Fruit fly (Drosophila melanogaster) whole organism, embryonic: Measurements from ENCODE around the gene CG14052.

Source experiments
- Awh ChIP-seq: fragments of 200-800 bp; sonication (Bioruptor generic); IDR thresholded peaks from 2 replicates; pipeline ENCODE4, ENCODE4 v1.3.6; 2022; ENCODE audit warnings: missing biosample characterization, missing genetic modification characterization
- CG10267 ChIP-seq: fragments of 200-800 bp; sonication (Bioruptor generic); optimal IDR thresholded peaks from 2 replicates; lab custom pipeline; 2018; ENCODE audit warnings: missing biosample characterization, mild to moderate bottlenecking, missing genetic modification characterization, moderate library complexity
- CG10431 ChIP-seq: fragments of 200-800 bp; sonication (Bioruptor generic); optimal IDR thresholded peaks from 3 replicates; lab custom pipeline; 2018; ENCODE audit warnings: missing biosample characterization, mild to moderate bottlenecking, missing genetic modification characterization
- CG10565 ChIP-seq: fragments of 200-800 bp; sonication (Bioruptor generic); optimal IDR thresholded peaks from 3 replicates; lab custom pipeline; 2016; ENCODE audit warnings: missing biosample characterization, mild to moderate bottlenecking, missing genetic modification characterization
- CG10979 ChIP-seq: fragments of 200-800 bp; sonication (Bioruptor generic); optimal IDR thresholded peaks from 2 replicates; lab custom pipeline; 2018; ENCODE audit warnings: missing biosample characterization, mild to moderate bottlenecking, missing genetic modification characterization, moderate library complexity
- CG11247 ChIP-seq: fragments of 200-800 bp; sonication (Bioruptor generic); IDR thresholded peaks from 2 replicates; pipeline ENCODE4 v1.3.6; 2022; ENCODE audit warnings: missing biosample characterization, missing genetic modification characterization
- CG12104 ChIP-seq: fragments of 200-800 bp; sonication (Bioruptor generic); optimal IDR thresholded peaks from 3 replicates; lab custom pipeline; 2016; ENCODE audit warnings: missing biosample characterization, missing genetic modification characterization
- CG13424 ChIP-seq: fragments of 200-800 bp; sonication (Bioruptor generic); optimal IDR thresholded peaks from 2 replicates; lab custom pipeline; 2019; ENCODE audit warnings: missing biosample characterization, mild to moderate bottlenecking, missing genetic modification characterization, moderate library complexity
- CG14860 ChIP-seq: fragments of 200-800 bp; sonication (Bioruptor generic); IDR thresholded peaks from 3 replicates; pipeline ENCODE4 v1.3.6; 2022; ENCODE audit warnings: missing biosample characterization, missing genetic modification characterization; ENCODE audit not compliant: partially characterized antibody
- CG15696 ChIP-seq: fragments of 200-800 bp; sonication (Bioruptor generic); optimal IDR thresholded peaks from 2 replicates; lab custom pipeline; 2019; ENCODE audit warnings: missing biosample characterization, mild to moderate bottlenecking, missing genetic modification characterization, moderate library complexity
- CG1603 ChIP-seq: fragments of 200-800 bp; sonication (Bioruptor generic); optimal IDR thresholded peaks from 2 replicates; lab custom pipeline; 2019; ENCODE audit warnings: missing biosample characterization, mild to moderate bottlenecking, missing genetic modification characterization, moderate library complexity
- CG1647 ChIP-seq: fragments of 200-800 bp; sonication (Bioruptor generic); optimal IDR thresholded peaks from 3 replicates; lab custom pipeline; 2016; ENCODE audit warnings: missing biosample characterization, missing genetic modification characterization
- CG18764 ChIP-seq: fragments of 200-800 bp; sonication (Bioruptor generic); optimal IDR thresholded peaks from 3 replicates; lab custom pipeline; 2016; ENCODE audit warnings: missing biosample characterization, missing genetic modification characterization
- CG2875 ChIP-seq: fragments of 200-800 bp; sonication (Bioruptor generic); optimal IDR thresholded peaks from 2 replicates; lab custom pipeline; 2017; ENCODE audit warnings: missing biosample characterization, mild to moderate bottlenecking, missing genetic modification characterization, missing genetic modification reagents
- CG31224 ChIP-seq: fragments of 200-800 bp; sonication (Bioruptor generic); IDR thresholded peaks from 2 replicates; pipeline ENCODE4 v1.3.6; 2022; ENCODE audit warnings: missing biosample characterization, missing genetic modification characterization
- CG3407 ChIP-seq: fragments of 200-800 bp; sonication (Bioruptor generic); optimal IDR thresholded peaks from 2 replicates; lab custom pipeline; 2018; ENCODE audit warnings: missing biosample characterization, mild to moderate bottlenecking, missing genetic modification characterization
- CG3995 ChIP-seq: fragments of 200-800 bp; sonication (Bioruptor generic); optimal IDR thresholded peaks from 3 replicates; lab custom pipeline; 2016; ENCODE audit warnings: missing biosample characterization, missing genetic modification characterization
- CG4707 ChIP-seq: fragments of 200-800 bp; sonication (Bioruptor generic); optimal IDR thresholded peaks from 2 replicates; lab custom pipeline; 2018; ENCODE audit warnings: missing biosample characterization, mild to moderate bottlenecking, missing genetic modification characterization, moderate library complexity
- CG7745 ChIP-seq: fragments of 200-800 bp; sonication (Bioruptor generic); optimal IDR thresholded peaks from 2 replicates; lab custom pipeline; 2018; ENCODE audit warnings: missing biosample characterization, mild to moderate bottlenecking, missing genetic modification characterization, moderate library complexity
- CG7963 ChIP-seq: fragments of 200-800 bp; sonication (Bioruptor generic); IDR thresholded peaks from 3 replicates; pipeline ENCODE4 v1.3.6; 2022; ENCODE audit warnings: missing biosample characterization, missing genetic modification characterization; ENCODE audit not compliant: partially characterized antibody
- CG7987 ChIP-seq: fragments of 200-800 bp; sonication (Bioruptor generic); optimal IDR thresholded peaks from 2 replicates; lab custom pipeline; 2018; ENCODE audit warnings: missing biosample characterization, mild to moderate bottlenecking, missing genetic modification characterization, moderate library complexity
- CG8281 ChIP-seq: fragments of 200-800 bp; sonication (Bioruptor generic); optimal IDR thresholded peaks from 2 replicates; lab custom pipeline; 2018; ENCODE audit warnings: missing biosample characterization, mild to moderate bottlenecking, missing genetic modification characterization, moderate library complexity
- Dbx ChIP-seq: fragments of 200-800 bp; sonication (Bioruptor generic); IDR thresholded peaks from 3 replicates; pipeline ENCODE4 v1.3.6; 2022; ENCODE audit warnings: missing biosample characterization, missing genetic modification characterization
- Elba2 ChIP-seq: fragments of 200-800 bp; sonication (Bioruptor generic); optimal IDR thresholded peaks from 3 replicates; lab custom pipeline; 2016; ENCODE audit warnings: missing biosample characterization, missing genetic modification characterization
- Fer2 ChIP-seq: fragments of 200-800 bp; sonication (Bioruptor generic); optimal IDR thresholded peaks from 2 replicates; lab custom pipeline; 2018; ENCODE audit warnings: missing biosample characterization, mild to moderate bottlenecking, missing genetic modification characterization, moderate library complexity
- HmgD ChIP-seq: fragments of 200-800 bp; sonication (Bioruptor generic); optimal IDR thresholded peaks from 3 replicates; lab custom pipeline; 2016; ENCODE audit warnings: missing biosample characterization, missing genetic modification characterization
- Hmr ChIP-seq: fragments of 200-800 bp; sonication (Bioruptor generic); optimal IDR thresholded peaks from 3 replicates; lab custom pipeline; 2017; ENCODE audit warnings: mild to moderate bottlenecking, missing biosample characterization, missing genetic modification reagents, missing genetic modification characterization
- Med ChIP-seq: fragments of 200-800 bp; sonication (Bioruptor generic); peaks from one replicate; lab custom pipeline; 2016; ENCODE audit warnings: missing biosample characterization, missing genetic modification characterization, mild to moderate bottlenecking, inconsistent platforms, moderate library complexity
- NK7.1 ChIP-seq: fragments of 200-800 bp; sonication (Bioruptor generic); optimal IDR thresholded peaks from 3 replicates; lab custom pipeline; 2016; ENCODE audit warnings: missing biosample characterization, missing genetic modification characterization
- Nf-YB ChIP-seq: fragments of 200-800 bp; sonication (Bioruptor generic); optimal IDR thresholded peaks from 3 replicates; lab custom pipeline; 2019; ENCODE audit warnings: missing biosample characterization, mild to moderate bottlenecking, missing genetic modification characterization, moderate library complexity
- Pdp1 ChIP-seq, 2 experiments: fragments of 200-800 bp; sonication (Bioruptor generic); optimal IDR thresholded peaks; 3 replicates each; lab custom pipeline; 2016; ENCODE audit warnings: missing biosample characterization in 2 of 2, missing genetic modification characterization in 2 of 2, mild to moderate bottlenecking in 1 of 2, moderate library complexity in 1 of 2
- YL-1 ChIP-seq: fragments of 200-800 bp; sonication (Bioruptor generic); optimal IDR thresholded peaks from 3 replicates; lab custom pipeline; 2017; ENCODE audit warnings: missing biosample characterization, mild to moderate bottlenecking, missing genetic modification characterization
- ase ChIP-seq: fragments of 200-800 bp; sonication (Bioruptor generic); IDR thresholded peaks from 3 replicates; pipeline ENCODE4 v1.3.6; 2022; ENCODE audit warnings: missing biosample characterization, missing genetic modification characterization
- ato ChIP-seq: fragments of 200-800 bp; sonication (Bioruptor generic); IDR thresholded peaks from 2 replicates; pipeline ENCODE4 v1.3.6; 2022; ENCODE audit warnings: missing biosample characterization, missing genetic modification characterization; ENCODE audit not compliant: partially characterized antibody
- bsh ChIP-seq, 2 experiments: fragments of 200-800 bp; sonication (Bioruptor generic); optimal IDR thresholded peaks; 2 replicates each; lab custom pipeline; 2017 to 2018; ENCODE audit warnings: mild to moderate bottlenecking in 2 of 2, missing biosample characterization in 2 of 2, missing genetic modification characterization in 2 of 2, moderate library complexity in 1 of 2
- cad ChIP-seq: fragments of >200 bp; optimal IDR thresholded peaks from 2 replicates; lab custom pipeline; 2017; ENCODE audit warnings: missing biosample characterization, missing genetic modification characterization
- disco-r ChIP-seq: fragments of 200-800 bp; sonication (Bioruptor generic); optimal IDR thresholded peaks from 2 replicates; lab custom pipeline; 2016; ENCODE audit warnings: missing biosample characterization, missing genetic modification characterization
- lmd ChIP-seq: fragments of 200-800 bp; sonication (Bioruptor generic); IDR thresholded peaks from 2 replicates; pipeline ENCODE4 v1.3.6; 2022; ENCODE audit warnings: missing biosample characterization, missing genetic modification characterization
- lov ChIP-seq, 2 experiments: fragments of 200-800 bp in 1 of 2; fragments of >200 bp in 1 of 2; sonication (Bioruptor generic) in 1 of 2; IDR thresholded peaks in 1 of 2; optimal IDR thresholded peaks in 1 of 2; 2 replicates in 1 of 2; 3 replicates in 1 of 2; pipeline versions ENCODE4 v1.3.6 to Lab custom; 2017 to 2022; ENCODE audit warnings: missing biosample characterization in 1 of 2, missing genetic modification characterization in 1 of 2
- otp ChIP-seq: fragments of 200-800 bp; sonication (Bioruptor generic); IDR thresholded peaks from 3 replicates; pipeline ENCODE4, ENCODE4 v1.3.6; 2022; ENCODE audit warnings: missing biosample characterization, missing genetic modification characterization
- shn ChIP-seq: fragments of 200-800 bp; sonication (Bioruptor generic); optimal IDR thresholded peaks from 3 replicates; lab custom pipeline; 2016; ENCODE audit warnings: missing biosample characterization, missing genetic modification characterization
- sob ChIP-seq: fragments of 200-800 bp; sonication (Bioruptor generic); IDR thresholded peaks from 2 replicates; pipeline ENCODE4 v1.3.6; 2022; ENCODE audit warnings: missing biosample characterization, missing genetic modification characterization
- ssp ChIP-seq: fragments of 200-800 bp; sonication (Bioruptor generic); IDR thresholded peaks from 2 replicates; pipeline ENCODE4 v1.3.6; 2022; ENCODE audit warnings: missing biosample characterization, missing genetic modification characterization
- trem ChIP-seq: fragments of 200-800 bp; optimal IDR thresholded peaks from 3 replicates; lab custom pipeline; 2019; ENCODE audit warnings: missing biosample characterization, mild to moderate bottlenecking, missing genetic modification characterization, moderate library complexity

Gene CG14052

DNA sequence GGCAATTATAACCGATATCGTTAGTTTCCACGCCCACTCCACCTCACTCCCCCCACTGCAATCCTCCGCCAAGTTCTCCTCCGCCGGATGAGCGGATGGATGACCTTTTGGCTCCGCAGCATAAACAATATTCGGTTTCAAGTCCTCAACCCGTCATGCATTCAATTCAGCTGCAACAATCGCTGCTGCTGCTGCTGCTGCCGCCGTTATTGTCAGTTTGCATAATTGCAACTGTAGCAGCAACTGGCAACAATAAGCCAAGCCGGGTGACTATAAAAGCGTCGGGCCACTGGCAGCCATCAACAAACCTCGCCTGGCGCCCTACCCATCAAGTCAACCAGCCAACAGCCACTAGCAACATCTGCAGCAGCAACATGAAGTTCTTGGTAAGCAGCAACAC, 37.0 kb upstream of the CG14052 start, which contains the start of gene CG17777:
CG17777 (plus strand) TSS at position 301 of the 400 bp plus-strand sequence.
- TF ChIP-seq CG7963 (GFP tag; lab: Robert Waterston, UW) (no peak), CG8281 (peak; percentile 59)
- TF ChIP-seq, all 482 proteins: peak for 1

- TF ChIP-seq CG10431 (GFP tag; lab: Kevin White, UChicago) (no peak), CG3995 (peak; percentile 89)
These were observed 36.0 kb upstream of the CG14052 start, which contains the start of gene CG3457 for dm6 chrX:2187520-2187919. Gene CG3457 (plus strand): TSS chrX:2187820.

dm6 chrX:2188888-2189287, 34.7 kb upstream of the CG14052 start, which contains the start of gene Mct1:
Gene Mct1 (plus strand): TSS chrX:2189188.
- TF ChIP-seq YL-1 (no peak), CG31224 (GFP tag; lab: Robert Waterston, UW) (no peak), bsh (GFP tag; optimal IDR thresholded peaks at IDR 0.05; lab: Kevin White, UChicago) (no peak), Hmr (GFP tag; lab: Kevin White, UChicago) (no peak), CG7987 (no peak), CG12104 (GFP tag; lab: Kevin White, UChicago) (no peak)

- TF ChIP-seq CG11247 (GFP tag; lab: Robert Waterston, UW), result no peak
- no peak for TF ChIP-seq ssp
- TF ChIP-seq disco-r, result no peak
- no peak for TF ChIP-seq CG10979 (tag; lab: Kevin White, UChicago)
- peak; percentile 8 for TF ChIP-seq CG2875 (GFP tag; lab: Kevin White, UChicago)
- peak in 1 of 2 experiments; percentile 24 for TF ChIP-seq Pdp1 (GFP tag; optimal IDR thresholded peaks at IDR 0.05; lab: Kevin White, UChicago)
- TF ChIP-seq cad, result no peak
- TF ChIP-seq CG7745 (tag; lab: Kevin White, UChicago), result no peak
- peak in 1 of 2 experiments; percentile 20 for TF ChIP-seq bsh (GFP tag; optimal IDR thresholded peaks at IDR 0.05; lab: Kevin White, UChicago)
- TF ChIP-seq CG10565, result no peak
- TF ChIP-seq Dbx, result no peak
- TF ChIP-seq Fer2 (tag; lab: Kevin White, UChicago), result no peak
- TF ChIP-seq CG1603 (tag; lab: Kevin White, UChicago), result peak; percentile 7
- no peak for TF ChIP-seq lov (optimal IDR thresholded peaks at IDR 0.05; lab: Kevin White, UChicago)
- no peak for TF ChIP-seq lov (GFP tag; IDR thresholded peaks at IDR 0.05; lab: Robert Waterston, UW)
- peak; percentile 31 for TF ChIP-seq Med (GFP tag; lab: Kevin White, UChicago)
- no peak for TF ChIP-seq CG4707
- no peak for TF ChIP-seq lmd
- no peak for TF ChIP-seq CG10267
- no peak for TF ChIP-seq trem
- no peak for TF ChIP-seq CG15696 (tag; lab: Kevin White, UChicago)
- TF ChIP-seq NK7.1, result no peak
- no peak for TF ChIP-seq ase (GFP tag; lab: Robert Waterston, UW)
- no peak for TF ChIP-seq Elba2 (GFP tag; lab: Kevin White, UChicago)
- no peak for TF ChIP-seq Nf-YB
- TF ChIP-seq CG3407 (GFP tag; lab: Kevin White, UChicago), result peak; percentile 27
- no peak for TF ChIP-seq HmgD
- TF ChIP-seq CG13424 (tag; lab: Kevin White, UChicago), result no peak
- no peak for TF ChIP-seq ato (GFP tag; lab: Robert Waterston, UW)
- TF ChIP-seq otp, result 0 out of 3 replicates have a peak, but pooled peaks have one; percentile 31
- no peak for TF ChIP-seq CG14860 (GFP tag; lab: Robert Waterston, UW)
- no peak for TF ChIP-seq CG18764 (GFP tag; lab: Kevin White, UChicago)
- no peak for TF ChIP-seq shn (GFP tag; lab: Kevin White, UChicago)
- no peak for TF ChIP-seq CG1647
- TF ChIP-seq sob, result no peak
- peak; percentile 35; the same call in 1 of the 2 replicates for TF ChIP-seq Awh
These were observed 31.7 kb upstream of the CG14052 start for dm6 chrX:2191896-2192295.
